Fruit fly (Drosophila melanogaster) whole organism, prepupa: ENCODE results near the gene CG4820.

Source experiments
- CG1621 ChIP-seq: fragments of 200-800 bp; sonication (Bioruptor generic); optimal IDR thresholded peaks from 3 replicates; lab custom pipeline; 2018; ENCODE audit warnings: missing biosample characterization, mild to moderate bottlenecking, missing genetic modification characterization
- CG6808 ChIP-seq: fragments of 200-800 bp; sonication (Bioruptor generic); optimal IDR thresholded peaks from 3 replicates; lab custom pipeline; 2017; ENCODE audit warnings: missing biosample characterization, missing genetic modification characterization, mild to moderate bottlenecking, moderate library complexity, missing genetic modification reagents
- CG7368 ChIP-seq: fragments of 200-800 bp; sonication (Bioruptor generic); optimal IDR thresholded peaks from 3 replicates; lab custom pipeline; 2016; ENCODE audit warnings: missing biosample characterization, missing genetic modification characterization
- Ets21C ChIP-seq: fragments of 200-800 bp; sonication (Bioruptor generic); optimal IDR thresholded peaks from 3 replicates; lab custom pipeline; 2016; ENCODE audit warnings: missing biosample characterization, missing genetic modification characterization
- Lpt ChIP-seq: fragments of 200-800 bp; sonication (Bioruptor generic); optimal IDR thresholded peaks from 3 replicates; lab custom pipeline; 2016; ENCODE audit warnings: missing biosample characterization, missing genetic modification characterization
- cyc ChIP-seq: fragments of 200-800 bp; sonication (Bioruptor generic); optimal IDR thresholded peaks from 3 replicates; lab custom pipeline; 2016; ENCODE audit warnings: missing biosample characterization, missing genetic modification characterization
- salr ChIP-seq, 2 experiments: fragments of 200-800 bp; sonication (Bioruptor generic); optimal IDR thresholded peaks; 3 replicates each; lab custom pipeline; 2016 to 2018; ENCODE audit warnings: missing biosample characterization in 2 of 2, missing genetic modification characterization in 2 of 2, mild to moderate bottlenecking in 1 of 2
- ss ChIP-seq, 2 experiments: fragments of 200-800 bp; sonication (Bioruptor generic); optimal IDR thresholded peaks; 2 replicates in 1 of 2; 3 replicates in 1 of 2; lab custom pipeline; 2017 to 2018; ENCODE audit warnings: mild to moderate bottlenecking in 2 of 2, missing biosample characterization in 2 of 2, missing genetic modification characterization in 2 of 2, moderate library complexity in 1 of 2

DNA sequence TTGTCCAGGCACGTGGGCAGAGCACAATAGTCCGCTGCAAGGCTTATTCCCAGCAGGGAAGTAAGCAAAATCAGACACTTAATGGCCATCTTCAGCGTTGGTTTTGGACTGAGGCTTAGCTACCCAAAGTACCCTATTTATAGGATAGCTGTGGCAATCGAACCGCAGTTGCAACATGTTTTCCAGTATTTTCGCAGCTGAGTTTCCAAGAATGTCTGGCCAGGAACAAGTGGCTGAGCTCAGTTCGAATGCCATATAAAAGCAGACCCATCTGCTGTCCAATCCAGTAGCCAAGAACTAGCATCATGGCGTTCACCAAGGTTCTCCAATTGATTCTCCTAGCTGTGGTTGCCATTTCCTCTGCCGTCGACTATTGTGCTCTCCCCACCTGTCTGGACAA, 24.6 kb downstream of the CG4820 start, which contains the start of the genes scpr-B and scpr-A:
- TF ChIP-seq Ets21C (GFP tag; lab: Kevin White, UChicago), result no peak
- no peak for TF ChIP-seq ss (GFP tag; optimal IDR thresholded peaks at IDR 0.05; lab: Kevin White, UChicago)
- no peak for TF ChIP-seq salr (GFP tag; optimal IDR thresholded peaks at IDR 0.05; lab: Kevin White, UChicago)
- no peak for TF ChIP-seq cyc (GFP tag; lab: Kevin White, UChicago)
- TF ChIP-seq CG7368 (GFP tag; lab: Kevin White, UChicago), result no peak
- no peak for TF ChIP-seq CG6808 (GFP tag; lab: Kevin White, UChicago)
- TF ChIP-seq Lpt (GFP tag; lab: Kevin White, UChicago), result no peak
- no peak for TF ChIP-seq CG1621 (tag; lab: Kevin White, UChicago)
